Fruit fly (Drosophila melanogaster): Measurements from ENCODE around the gene CG13713.

Gene CG13713

DNA sequence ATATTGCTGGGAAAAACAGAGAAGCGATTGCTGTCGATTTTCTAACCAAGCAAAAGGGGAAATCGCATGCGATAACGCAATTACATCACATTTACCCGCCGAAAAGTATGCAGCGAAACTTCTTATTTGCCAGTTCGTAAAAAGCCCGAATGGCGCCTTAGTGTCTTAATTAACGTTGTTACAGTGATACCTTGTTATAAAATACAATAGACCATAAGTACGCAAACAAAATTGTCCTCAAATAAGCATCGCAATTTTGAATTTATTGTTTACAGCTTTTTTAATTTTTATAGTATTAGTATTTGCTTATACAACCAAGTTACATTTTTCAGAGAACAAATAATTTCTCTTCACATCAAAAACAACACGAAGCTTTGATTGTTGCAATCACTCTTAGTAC, 6.7 kb upstream of the CG13713 start (continued):
- TF ChIP-seq corto (GFP tag; optimal IDR thresholded peaks at IDR 0.05) (no peak), CG11695 (GFP tag; IDR thresholded peaks at IDR 0.05) (0 out of 3 replicates have a peak, but pooled peaks have one; percentile 28), CG4328 (GFP tag; optimal IDR thresholded peaks at IDR 0.05) (no peak), croc (GFP tag; conservative IDR thresholded peaks at IDR 0.05) (no peak; the same call in 2 of the 3 replicates), TFAM (GFP tag; optimal IDR thresholded peaks at IDR 0.05) (no peak), NFAT (GFP tag; IDR thresholded peaks at IDR 0.05) (peak; percentile 57; the same call in 1 of the 2 replicates), NC2α (GFP tag; optimal IDR thresholded peaks at IDR 0.05) (no peak), chn (GFP tag; optimal IDR thresholded peaks at IDR 0.05) (peak; percentile 1), wor (GFP tag; IDR thresholded peaks at IDR 0.05) (no peak), CG32532 (GFP tag; IDR thresholded peaks at IDR 0.05) (peak; percentile 80), H2.0 (GFP tag; IDR thresholded peaks at IDR 0.05) (0 out of 2 replicates have a peak, but pooled peaks have one; percentile 32), sim (GFP tag; IDR thresholded peaks at IDR 0.05) (no peak), vfl (GFP tag; optimal IDR thresholded peaks at IDR 0.05) (no peak), pan (optimal IDR thresholded peaks at IDR 0.05) (no peak), pan (GFP tag; optimal IDR thresholded peaks at IDR 0.05 in 1 of 2, IDR thresholded peaks at IDR 0.05 in 1 of 2) (peak in 1 of 2 experiments; percentile 61), Asciz (GFP tag; optimal IDR thresholded peaks at IDR 0.05) (peak; percentile 8), pnt (GFP tag; optimal IDR thresholded peaks at IDR 0.05) (no peak), Xbp1 (GFP tag; optimal IDR thresholded peaks at IDR 0.05) (peak; percentile 38), HLH3B (GFP tag; IDR thresholded peaks at IDR 0.05) (0 out of 2 replicates have a peak, but pooled peaks have one; percentile 12), HLH54F (GFP tag; optimal IDR thresholded peaks at IDR 0.05) (no peak), lov (optimal IDR thresholded peaks at IDR 0.05) (no peak), lov (GFP tag; IDR thresholded peaks at IDR 0.05) (no peak), Deaf1 (tag; optimal IDR thresholded peaks at IDR 0.05) (no peak), dysf (GFP tag; IDR thresholded peaks at IDR 0.05) (peak; percentile 55), slou (GFP tag; optimal IDR thresholded peaks at IDR 0.05) (no peak), hkb (optimal IDR thresholded peaks at IDR 0.05) (no peak), hkb (GFP tag; IDR thresholded peaks at IDR 0.05) (peak; percentile 28; the same call in 1 of the 2 replicates), CG2199 (GFP tag; IDR thresholded peaks at IDR 0.05) (peak; percentile 73; the same call in 1 of the 3 replicates), Camta (GFP tag; optimal IDR thresholded peaks at IDR 0.05) (peak; percentile 24), CG14710 (tag; optimal IDR thresholded peaks at IDR 0.05) (peak; percentile 1), gem (tag; optimal IDR thresholded peaks at IDR 0.05) (peak; percentile 49), row (GFP tag; IDR thresholded peaks at IDR 0.05) (peak; percentile 56), nom (GFP tag; optimal IDR thresholded peaks at IDR 0.05) (no peak), seq (GFP tag; IDR thresholded peaks at IDR 0.05) (peak; percentile 50), Rfx (GFP tag; IDR thresholded peaks at IDR 0.05) (peak; percentile 58; the same call in 1 of the 2 replicates), peb (GFP tag; IDR thresholded peaks at IDR 0.05) (peak; percentile 35; the same call in 1 of the 2 replicates), ssp (GFP tag; IDR thresholded peaks at IDR 0.05) (no peak), ab (GFP tag; optimal IDR thresholded peaks at IDR 0.05) (no peak), CG31441 (GFP tag; IDR thresholded peaks at IDR 0.05) (peak; percentile 17; the same call in 1 of the 2 replicates), Dbx (GFP tag; IDR thresholded peaks at IDR 0.05) (no peak), CG8290 (GFP tag; optimal IDR thresholded peaks at IDR 0.05) (no peak), CG8290 (tag; optimal IDR thresholded peaks at IDR 0.05) (peak in 1 of 2 experiments; percentile 41), CG18262 (tag; optimal IDR thresholded peaks at IDR 0.05) (peak; percentile 35), CG6254 (GFP tag; optimal IDR thresholded peaks at IDR 0.05) (no peak), CTCF (GFP tag; optimal IDR thresholded peaks at IDR 0.05) (peak; percentile 93), zfh1 (GFP tag; IDR thresholded peaks at IDR 0.05) (peak; percentile 59; the same call in 2 of the 3 replicates), vvl (GFP tag; IDR thresholded peaks at IDR 0.05) (peak; percentile 71), Mes4 (GFP tag; optimal IDR thresholded peaks at IDR 0.05) (peak; percentile 8), Dfd (GFP tag; optimal IDR thresholded peaks at IDR 0.05) (no peak), CG1603 (tag; optimal IDR thresholded peaks at IDR 0.05) (peak; percentile 37), CG2120 (GFP tag; optimal IDR thresholded peaks at IDR 0.05) (peak; percentile 35), CG17359 (tag; optimal IDR thresholded peaks at IDR 0.05) (peak; percentile 15), CG3847 (GFP tag; IDR thresholded peaks at IDR 0.05) (no peak), unpg (GFP tag; optimal IDR thresholded peaks at IDR 0.05) (peak; percentile 41)

Data from whole organism, embryonic.